Worm (Caenorhabditis elegans) whole organism, early embryonic: ENCODE results near the gene lgc-11.

Experiments used
- B0310.2 ChIP-seq: sonication (generic microtip); optimal IDR thresholded peaks from 2 replicates; lab custom pipeline; 2016; ENCODE audit warnings: mild to moderate bottlenecking, missing genetic modification characterization, missing compliant biosample characterization
- aly-1 ChIP-seq: sonication (generic microtip); optimal IDR thresholded peaks from 2 replicates; lab custom pipeline; 2016; ENCODE audit warnings: missing genetic modification characterization, missing compliant biosample characterization
- ama-1 ChIP-seq: fragments of 150-350 bp; optimal IDR thresholded peaks from 2 replicates; lab custom pipeline; 2014
- ceh-13 ChIP-seq: fragments of 200-800 bp; sonication (Bioruptor generic); optimal IDR thresholded peaks from 2 replicates; lab custom pipeline; 2018; ENCODE audit warnings: mild to moderate bottlenecking, missing genetic modification characterization, missing compliant biosample characterization
- ets-7 ChIP-seq: sonication (generic microtip); optimal IDR thresholded peaks from 2 replicates; lab custom pipeline; 2016; ENCODE audit warnings: missing genotype, missing genetic modification characterization, missing compliant biosample characterization
- flt-1 ChIP-seq: fragments of 200-800 bp; sonication (Bioruptor generic); IDR thresholded peaks from 2 replicates; pipeline ENCODE4 v1.3.6; 2022; ENCODE audit warnings: missing genetic modification characterization, missing compliant biosample characterization
- hmg-4 ChIP-seq: fragments of 200-800 bp; sonication (Bioruptor generic); optimal IDR thresholded peaks from 2 replicates; lab custom pipeline; 2018; ENCODE audit warnings: mild to moderate bottlenecking, missing genetic modification characterization, missing compliant biosample characterization
- hnd-1 ChIP-seq: sonication (generic microtip); optimal IDR thresholded peaks from 2 replicates; lab custom pipeline; 2016; ENCODE audit warnings: missing genetic modification characterization, missing compliant biosample characterization
- pes-1 ChIP-seq: fragments of 200-800 bp; sonication (Bioruptor generic); IDR thresholded peaks from 2 replicates; pipeline ENCODE4 v1.3.6; 2022; ENCODE audit warnings: missing genetic modification reagents, missing genetic modification characterization, missing compliant biosample characterization
- tbx-11 ChIP-seq: fragments of 200-800 bp; sonication (Bioruptor generic); IDR thresholded peaks from 2 replicates; pipeline ENCODE4 v1.3.6; 2022; ENCODE audit warnings: missing genetic modification characterization, missing compliant biosample characterization
- tbx-37 ChIP-seq: fragments of 200-800 bp; sonication (Bioruptor generic); conservative IDR thresholded peaks from 2 replicates; pipeline ENCODE4 v1.3.6; 2022; ENCODE audit warnings: missing genetic modification reagents, missing genetic modification characterization, missing compliant biosample characterization
- tra-4 ChIP-seq: sonication (generic microtip); optimal IDR thresholded peaks from 2 replicates; lab custom pipeline; 2017; ENCODE audit warnings: missing genetic modification characterization, missing compliant biosample characterization

DNA sequence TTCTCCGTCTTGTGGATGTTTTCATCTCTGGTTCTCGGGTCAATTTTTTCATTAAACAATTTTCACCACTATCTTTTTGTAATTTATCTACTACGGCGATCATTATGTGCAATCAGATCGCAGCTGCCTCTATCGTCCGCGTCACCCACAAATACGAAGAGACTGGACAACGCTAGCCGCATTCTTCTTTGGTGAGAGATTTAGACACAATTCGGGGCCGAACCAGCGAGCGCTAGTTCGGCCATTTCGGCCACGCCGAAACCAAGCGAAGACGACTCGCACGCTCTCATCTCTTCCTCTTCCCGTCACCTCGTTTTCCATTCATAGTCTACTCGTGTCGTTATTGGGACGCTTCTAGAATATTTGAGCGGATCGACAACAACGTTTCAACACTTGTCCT lies 20.7 kb downstream of the lgc-11 start, which contains the start of gene gly-12:
- TF ChIP-seq flt-1 (GFP tag; lab: Robert Waterston, UW) (no peak), aly-1 (tag; lab: Kevin White, UChicago) (peak; percentile 17), ama-1 (lab: Kevin White, UChicago) (no peak), tbx-37 (GFP tag; lab: Robert Waterston, UW) (no peak), ceh-13 (GFP tag; lab: Kevin White, UChicago) (no peak), tbx-11 (no peak), ets-7 (tag; lab: Kevin White, UChicago) (no peak), hmg-4 (GFP tag; lab: Kevin White, UChicago) (peak; percentile 69), pes-1 (GFP tag; lab: Robert Waterston, UW) (no peak), B0310.2 (no peak), hnd-1 (tag; lab: Kevin White, UChicago) (no peak), tra-4 (tag; lab: Kevin White, UChicago) (no peak)
